Fruit fly (Drosophila melanogaster) whole organism, wandering third instar larva: ENCODE data around the gene Hecw.

ENCODE experiments used
- Abd-B ChIP-seq: fragments of >200 bp; optimal IDR thresholded peaks from 2 replicates; lab custom pipeline; 2017; ENCODE audit warnings: missing biosample characterization, missing genetic modification characterization
- CG32264 ChIP-seq: fragments of 200-800 bp; sonication (Bioruptor generic); optimal IDR thresholded peaks from 2 replicates; lab custom pipeline; 2016; ENCODE audit warnings: missing biosample characterization, missing genetic modification characterization
- CG9705 ChIP-seq: fragments of 200-800 bp; sonication (Bioruptor generic); optimal IDR thresholded peaks from 2 replicates; lab custom pipeline; 2018; ENCODE audit warnings: missing biosample characterization, mild to moderate bottlenecking, missing genetic modification characterization
- CrebA ChIP-seq: fragments of 200-800 bp; sonication (Bioruptor generic); optimal IDR thresholded peaks from 2 replicates; lab custom pipeline; 2016; ENCODE audit warnings: missing biosample characterization, mild to moderate bottlenecking, missing genetic modification characterization, borderline replicate concordance
- Dfd ChIP-seq: fragments of >200 bp; optimal IDR thresholded peaks from 2 replicates; lab custom pipeline; 2017; ENCODE audit warnings: missing biosample characterization, missing genetic modification characterization
- Dif ChIP-seq: fragments of 200-275, 200-300 bp; sonication (Bioruptor generic); optimal IDR thresholded peaks from 2 replicates; lab custom pipeline; 2018; ENCODE audit warnings: missing biosample characterization, missing genetic modification characterization; ENCODE audit not compliant: partially characterized antibody
- GATAd ChIP-seq: sonication (Bioruptor generic); optimal IDR thresholded peaks from 2 replicates; lab custom pipeline; 2016; ENCODE audit warnings: missing biosample characterization, missing genetic modification characterization
- HLH106 ChIP-seq: fragments of 200-800 bp; optimal IDR thresholded peaks from 3 replicates; lab custom pipeline; 2019; ENCODE audit warnings: missing biosample characterization, mild to moderate bottlenecking, missing genetic modification characterization, moderate library complexity
- Hnf4 ChIP-seq: fragments of 200-800 bp; sonication (Bioruptor generic); optimal IDR thresholded peaks from 2 replicates; lab custom pipeline; 2016; ENCODE audit warnings: missing biosample characterization, mild to moderate bottlenecking, missing genetic modification characterization
- Hr78 ChIP-seq: fragments of >200 bp; optimal IDR thresholded peaks from 2 replicates; lab custom pipeline; 2017; ENCODE audit warnings: missing biosample characterization, missing genetic modification characterization
- Hr83 ChIP-seq: fragments of 200-300 bp; sonication (Bioruptor generic); optimal IDR thresholded peaks from 2 replicates; lab custom pipeline; 2016; ENCODE audit warnings: missing biosample characterization, mild to moderate bottlenecking, missing genetic modification characterization, moderate library complexity; ENCODE audit not compliant: poor library complexity, severe bottlenecking
- Jra ChIP-seq: sonication (Bioruptor generic); optimal IDR thresholded peaks from 2 replicates; lab custom pipeline; 2016; ENCODE audit warnings: missing biosample characterization, missing genetic modification characterization
- Mio ChIP-seq: sonication (Bioruptor generic); optimal IDR thresholded peaks from 2 replicates; lab custom pipeline; 2016; ENCODE audit warnings: missing biosample characterization, missing genetic modification characterization
- Myc ChIP-seq: fragments of >200 bp; optimal IDR thresholded peaks from 2 replicates; lab custom pipeline; 2017
- N ChIP-seq: fragments of >200 bp; optimal IDR thresholded peaks from 2 replicates; lab custom pipeline; 2018; ENCODE audit warnings: missing biosample characterization, missing external identifiers, missing genetic modification characterization
- OdsH ChIP-seq: fragments of 200-800 bp; sonication (Bioruptor generic); optimal IDR thresholded peaks from 2 replicates; lab custom pipeline; 2016; ENCODE audit warnings: missing biosample characterization, mild to moderate bottlenecking, missing genetic modification characterization
- Rel ChIP-seq, 2 experiments: fragments of 200-800 bp; sonication (Bioruptor generic) in 1 of 2; optimal IDR thresholded peaks; 2 replicates in 1 of 2; 3 replicates in 1 of 2; lab custom pipeline; 2016 to 2019; ENCODE audit warnings: mild to moderate bottlenecking in 2 of 2, missing biosample characterization in 2 of 2, missing genetic modification characterization in 2 of 2, moderate library complexity in 1 of 2
- Sp1 ChIP-seq: fragments of 200-800 bp; sonication (Bioruptor generic); optimal IDR thresholded peaks from 3 replicates; lab custom pipeline; 2019; ENCODE audit warnings: missing biosample characterization, mild to moderate bottlenecking, missing genetic modification characterization, moderate library complexity
- Vsx2 ChIP-seq: fragments of 200-300, 225-300 bp; sonication (Bioruptor generic); optimal IDR thresholded peaks from 2 replicates; lab custom pipeline; 2018; ENCODE audit warnings: missing biosample characterization, missing genetic modification characterization; ENCODE audit not compliant: partially characterized antibody
- br ChIP-seq: fragments of 200-800 bp; sonication (Bioruptor generic); optimal IDR thresholded peaks from 2 replicates; lab custom pipeline; 2016; ENCODE audit warnings: missing biosample characterization, missing genetic modification characterization
- brk ChIP-seq: fragments of 200-800 bp; sonication (Bioruptor generic); optimal IDR thresholded peaks from 2 replicates; lab custom pipeline; 2016; ENCODE audit warnings: missing biosample characterization, mild to moderate bottlenecking, missing genetic modification characterization
- dl ChIP-seq, 2 experiments: fragments of 175-275, 200-275 bp in 1 of 2; fragments of 200-275 bp in 1 of 2; sonication (Bioruptor generic); optimal IDR thresholded peaks; lab custom pipeline; 2018; ENCODE audit warnings: mild to moderate bottlenecking in 2 of 2, missing biosample characterization in 2 of 2, missing genetic modification characterization in 2 of 2, moderate library complexity in 2 of 2; ENCODE audit not compliant: partially characterized antibody in 2 of 2, insufficient read depth in 1 of 2
- dmrt93B ChIP-seq: fragments of 200-800 bp; sonication (Bioruptor generic); optimal IDR thresholded peaks from 2 replicates; lab custom pipeline; 2018; ENCODE audit warnings: missing biosample characterization, mild to moderate bottlenecking, missing genetic modification characterization
- dsf ChIP-seq: sonication (Bioruptor generic); optimal IDR thresholded peaks from 2 replicates; lab custom pipeline; 2016; ENCODE audit warnings: missing biosample characterization, missing genetic modification characterization, borderline replicate concordance
- ey ChIP-seq: fragments of 200-800 bp; sonication (Bioruptor generic); optimal IDR thresholded peaks from 2 replicates; lab custom pipeline; 2016; ENCODE audit warnings: missing biosample characterization, missing genetic modification characterization
- foxo ChIP-seq, 2 experiments: fragments of 200-800 bp; sonication (Bioruptor generic); optimal IDR thresholded peaks; 2 replicates in 1 of 2; 3 replicates in 1 of 2; lab custom pipeline; 2016 to 2017; ENCODE audit warnings: missing biosample characterization in 2 of 2, missing genetic modification characterization in 2 of 2
- fru ChIP-seq: fragments of 200-800 bp; sonication (Bioruptor generic); optimal IDR thresholded peaks from 3 replicates; lab custom pipeline; 2016; ENCODE audit warnings: missing biosample characterization, mild to moderate bottlenecking, missing genetic modification characterization
- h ChIP-seq: fragments of 200-800 bp; sonication (Bioruptor generic); optimal IDR thresholded peaks from 3 replicates; lab custom pipeline; 2016; ENCODE audit warnings: missing biosample characterization, mild to moderate bottlenecking, missing genetic modification characterization
- jim ChIP-seq: fragments of 175-275, 200-325 bp; sonication (Bioruptor generic); optimal IDR thresholded peaks from 2 replicates; lab custom pipeline; 2016; ENCODE audit warnings: missing biosample characterization, mild to moderate bottlenecking, missing genetic modification characterization
- lola ChIP-seq: fragments of >200 bp; optimal IDR thresholded peaks from 2 replicates; lab custom pipeline; 2017; ENCODE audit warnings: missing biosample characterization, missing genetic modification characterization
- pan ChIP-seq: fragments of >200 bp; optimal IDR thresholded peaks from 2 replicates; lab custom pipeline; 2017
- psq ChIP-seq: fragments of 200-800 bp; sonication (Bioruptor generic); optimal IDR thresholded peaks from 3 replicates; lab custom pipeline; 2017; ENCODE audit warnings: missing biosample characterization, mild to moderate bottlenecking, missing genetic modification characterization, moderate library complexity
- rgr ChIP-seq: fragments of 200-800 bp; sonication (Bioruptor generic); optimal IDR thresholded peaks from 3 replicates; lab custom pipeline; 2016; ENCODE audit warnings: missing biosample characterization, mild to moderate bottlenecking, missing genetic modification characterization
- sage ChIP-seq: fragments of 200-800 bp; sonication (Bioruptor generic); optimal IDR thresholded peaks from 2 replicates; lab custom pipeline; 2016; ENCODE audit warnings: missing biosample characterization, mild to moderate bottlenecking, missing genetic modification characterization
- sv ChIP-seq: fragments of 200-800 bp; sonication (Bioruptor generic); optimal IDR thresholded peaks from 3 replicates; lab custom pipeline; 2016; ENCODE audit warnings: missing biosample characterization, missing genetic modification characterization
- tai ChIP-seq: sonication (Bioruptor generic); optimal IDR thresholded peaks from 2 replicates; lab custom pipeline; 2016; ENCODE audit warnings: missing biosample characterization, missing genetic modification characterization
- usp ChIP-seq: fragments of >200 bp; optimal IDR thresholded peaks from 2 replicates; lab custom pipeline; 2017; ENCODE audit warnings: missing biosample characterization, missing genetic modification characterization
- woc ChIP-seq: sonication (Bioruptor generic); optimal IDR thresholded peaks from 2 replicates; lab custom pipeline; 2016; ENCODE audit warnings: missing biosample characterization, mild to moderate bottlenecking, missing genetic modification characterization

The Hecw gene

dm6 chrX:9585359-9586002, 23.3 kb upstream of the Hecw start, which contains the start of gene Hex-A:
Hex-A (plus strand) TSS chrX:9585675.
- TF ChIP-seq Hr78 (GFP tag; lab: Kevin White, UChicago) = no peak
- TF ChIP-seq GATAd (GFP tag; lab: Kevin White, UChicago) = peak; percentile 41
- peak; percentile 96 for TF ChIP-seq Jra (GFP tag; lab: Kevin White, UChicago)
- TF ChIP-seq CG32264 = peak; percentile 81
- TF ChIP-seq pan = no peak
- no peak for TF ChIP-seq jim (GFP tag; lab: Kevin White, UChicago)
- peak; percentile 46 for TF ChIP-seq Hr83 (GFP tag; lab: Kevin White, UChicago)
- peak; percentile 79 for TF ChIP-seq sage (GFP tag; lab: Kevin White, UChicago)
- peak; percentile 98 for TF ChIP-seq fru
- peak; percentile 98 for TF ChIP-seq CG9705 (GFP tag; lab: Kevin White, UChicago)
- TF ChIP-seq dl (GFP tag; optimal IDR thresholded peaks at IDR 0.05; lab: Kevin White, UChicago; ENCODE audit: insufficient read depth in 1 of 2, partially characterized antibody in 2 of 2) = peak; percentile 87 to 88
- peak; percentile 94 for TF ChIP-seq brk
- TF ChIP-seq Myc (lab: Kevin White, UChicago) = no peak
- TF ChIP-seq br (GFP tag; lab: Kevin White, UChicago) = peak; percentile 98
- peak; percentile 88 for TF ChIP-seq psq (GFP tag; lab: Kevin White, UChicago)
- peak; percentile 96 for TF ChIP-seq rgr
- TF ChIP-seq foxo (GFP tag; optimal IDR thresholded peaks at IDR 0.05; lab: Kevin White, UChicago) = peak; percentile 76 to 97
- peak; percentile 92 for TF ChIP-seq sv (GFP tag; lab: Kevin White, UChicago)
- TF ChIP-seq OdsH (GFP tag; lab: Kevin White, UChicago) = peak; percentile 98
- peak; percentile 55 for TF ChIP-seq Vsx2 (GFP tag; lab: Kevin White, UChicago)
- peak; percentile 99 for TF ChIP-seq Sp1 (GFP tag; lab: Kevin White, UChicago)
- peak; percentile 93 for TF ChIP-seq woc
- TF ChIP-seq ey (GFP tag; lab: Kevin White, UChicago) = peak; percentile 96
- no peak for TF ChIP-seq Abd-B (GFP tag; lab: Kevin White, UChicago)
- TF ChIP-seq HLH106 (tag; lab: Kevin White, UChicago) = peak; percentile 99
- peak; percentile 84 for TF ChIP-seq CrebA
- peak; percentile 39 for TF ChIP-seq Rel (GFP tag; optimal IDR thresholded peaks at IDR 0.05; lab: Kevin White, UChicago)
- peak; percentile 90 for TF ChIP-seq Rel (tag; optimal IDR thresholded peaks at IDR 0.05; lab: Kevin White, UChicago)
- peak; percentile 61 for TF ChIP-seq dsf (GFP tag; lab: Kevin White, UChicago)
- TF ChIP-seq h (GFP tag; lab: Kevin White, UChicago) = peak; percentile 98
- peak; percentile 46 for TF ChIP-seq Mio (GFP tag; lab: Kevin White, UChicago)
- peak; percentile 93 for TF ChIP-seq Hnf4 (GFP tag; lab: Kevin White, UChicago)
- TF ChIP-seq tai (GFP tag; lab: Kevin White, UChicago) = peak; percentile 85
- TF ChIP-seq dmrt93B (GFP tag; lab: Kevin White, UChicago) = peak; percentile 98
- TF ChIP-seq Dif (GFP tag; lab: Kevin White, UChicago) = peak; percentile 89
- no peak for TF ChIP-seq usp (GFP tag; lab: Kevin White, UChicago)
- peak; percentile 79 for TF ChIP-seq Dfd (GFP tag; lab: Kevin White, UChicago)
- TF ChIP-seq lola (GFP tag; lab: Kevin White, UChicago) = no peak
- no peak for TF ChIP-seq N (GFP tag; lab: Kevin White, UChicago)

dm6 chrX:9586038-9586437, 22.7 kb upstream of the Hecw start:
- TF ChIP-seq sage (GFP tag; lab: Kevin White, UChicago) = no peak
- TF ChIP-seq HLH106 (tag; lab: Kevin White, UChicago) = no peak
- TF ChIP-seq Dif (GFP tag; lab: Kevin White, UChicago) = no peak
- TF ChIP-seq woc = no peak
- TF ChIP-seq CG9705 (GFP tag; lab: Kevin White, UChicago) = no peak
- no peak for TF ChIP-seq Hnf4 (GFP tag; lab: Kevin White, UChicago)
- TF ChIP-seq pan = no peak
- no peak for TF ChIP-seq ey (GFP tag; lab: Kevin White, UChicago)
- TF ChIP-seq N (GFP tag; lab: Kevin White, UChicago) = no peak
- no peak for TF ChIP-seq sv (GFP tag; lab: Kevin White, UChicago)
- TF ChIP-seq CG32264 = no peak
- no peak for TF ChIP-seq lola (GFP tag; lab: Kevin White, UChicago)
- no peak for TF ChIP-seq dsf (GFP tag; lab: Kevin White, UChicago)
- no peak for TF ChIP-seq Myc (lab: Kevin White, UChicago)
- no peak for TF ChIP-seq CrebA
- TF ChIP-seq Mio (GFP tag; lab: Kevin White, UChicago) = no peak
